Worm (Caenorhabditis elegans): ENCODE data around the gene F47C12.6.

F47C12.6 gene

ce11 chrIV:4027106-4027888, 34.1 kb upstream of the F47C12.6 start (continued):
- TF ChIP-seq mdl-1 (tag; optimal IDR thresholded peaks at IDR 0.05) = peak in 1 of 2 experiments; percentile 1
- no peak for TF ChIP-seq nhr-76 (tag; optimal IDR thresholded peaks at IDR 0.05)
- no peak for TF ChIP-seq egl-13 (tag; optimal IDR thresholded peaks at IDR 0.05)
- TF ChIP-seq ama-1 (optimal IDR thresholded peaks at IDR 0.05) = no peak
- TF ChIP-seq pax-3 (tag; optimal IDR thresholded peaks at IDR 0.05) = no peak
- TF ChIP-seq rnt-1 (tag; optimal IDR thresholded peaks at IDR 0.05) = peak; percentile 68
- TF ChIP-seq F16B12.6 (tag; optimal IDR thresholded peaks at IDR 0.05) = no peak
- no peak for TF ChIP-seq unc-98 (GFP tag; IDR thresholded peaks at IDR 0.05)
- no peak for TF ChIP-seq ztf-11 (tag; optimal IDR thresholded peaks at IDR 0.05)

ce11 chrIV:4025923-4026322, 32.7 kb upstream of the F47C12.6 start:
- TF ChIP-seq sptf-1 (tag; optimal IDR thresholded peaks at IDR 0.05) (no peak), elt-3 (tag; optimal IDR thresholded peaks at IDR 0.05) (no peak), efl-3 (GFP tag; optimal IDR thresholded peaks at IDR 0.05) (no peak), pqm-1 (tag; optimal IDR thresholded peaks at IDR 0.05) (no peak), snpc-4 (tag; optimal IDR thresholded peaks at IDR 0.05) (peak; percentile 43), ces-1 (GFP tag; optimal IDR thresholded peaks at IDR 0.05) (no peak), fos-1 (tag; optimal IDR thresholded peaks at IDR 0.05) (no peak), snu-23 (GFP tag; optimal IDR thresholded peaks at IDR 0.05) (peak; percentile 45), dpl-1 (GFP tag; optimal IDR thresholded peaks at IDR 0.05) (peak in 2 of 3 experiments; percentile 15 to 19), Y116A8C.19 (tag; optimal IDR thresholded peaks at IDR 0.05; ENCODE audit: borderline replicate concordance) (no peak), ztf-4 (tag; optimal IDR thresholded peaks at IDR 0.05) (peak; percentile 53), dsc-1 (tag; optimal IDR thresholded peaks at IDR 0.05) (peak; percentile 30), mdl-1 (tag; optimal IDR thresholded peaks at IDR 0.05) (peak; percentile 53 to 94), C16A3.4 (tag; optimal IDR thresholded peaks at IDR 0.05) (no peak), blmp-1 (tag; optimal IDR thresholded peaks at IDR 0.05) (peak; percentile 4), zip-4 (GFP tag; optimal IDR thresholded peaks at IDR 0.05) (no peak), tlp-1 (tag; optimal IDR thresholded peaks at IDR 0.05) (no peak), lsy-2 (tag; optimal IDR thresholded peaks at IDR 0.05) (peak in 1 of 2 experiments; percentile 38), mab-9 (GFP tag; IDR thresholded peaks at IDR 0.05) (no peak), efl-1 (optimal IDR thresholded peaks at IDR 0.05) (peak; percentile 1 to 14), efl-1 (GFP tag; optimal IDR thresholded peaks at IDR 0.05 in 1 of 2) (peak; percentile 25 to 91), ceh-82 (tag; optimal IDR thresholded peaks at IDR 0.05) (peak in 1 of 3 experiments; percentile 38), grh-1 (GFP tag; IDR thresholded peaks at IDR 0.05) (0 out of 2 replicates have a peak, but pooled peaks have one; percentile 35), lir-3 (tag; optimal IDR thresholded peaks at IDR 0.05; ENCODE audit: poor library complexity) (peak; percentile 0), lin-35 (GFP tag; optimal IDR thresholded peaks at IDR 0.05) (peak in 1 of 2 experiments; percentile 54), egl-13 (tag; optimal IDR thresholded peaks at IDR 0.05) (no peak), hlh-17 (GFP tag; optimal IDR thresholded peaks at IDR 0.05; ENCODE audit: borderline replicate concordance) (no peak), alr-1 (tag; optimal IDR thresholded peaks at IDR 0.05; ENCODE audit: borderline replicate concordance) (no peak), lin-14 (GFP tag; optimal IDR thresholded peaks at IDR 0.05) (peak; percentile 87), nhr-76 (tag; optimal IDR thresholded peaks at IDR 0.05) (no peak), unc-130 (tag; optimal IDR thresholded peaks at IDR 0.05) (no peak), zag-1 (tag; optimal IDR thresholded peaks at IDR 0.05) (no peak), F16B12.6 (tag; optimal IDR thresholded peaks at IDR 0.05) (no peak), tbx-2 (tag; optimal IDR thresholded peaks at IDR 0.05) (peak; percentile 34), ets-5 (GFP tag; IDR thresholded peaks at IDR 0.05) (no peak), nhr-12 (tag; optimal IDR thresholded peaks at IDR 0.05) (no peak), rnt-1 (tag; optimal IDR thresholded peaks at IDR 0.05) (peak; percentile 65), lin-13 (GFP tag; optimal IDR thresholded peaks at IDR 0.05) (peak; percentile 66), nhr-84 (tag; optimal IDR thresholded peaks at IDR 0.05) (no peak), nhr-71 (tag; optimal IDR thresholded peaks at IDR 0.05) (peak; percentile 82), nhr-28 (tag; optimal IDR thresholded peaks at IDR 0.05) (no peak), aha-1 (tag; optimal IDR thresholded peaks at IDR 0.05) (peak; percentile 99), elt-2 (tag; optimal IDR thresholded peaks at IDR 0.05) (no peak), hpl-2 (GFP tag; optimal IDR thresholded peaks at IDR 0.05) (no peak), nhr-85 (tag) (peak; percentile 86)
